Fruit fly (Drosophila melanogaster): Measurements from ENCODE around the gene Orc5.

Gene Orc5

dm6 chr2L:13842572-13842971, 12.9 kb downstream of the Orc5 start:
- TF ChIP-seq Mad (GFP tag; optimal IDR thresholded peaks at IDR 0.05) (no peak), CG31224 (GFP tag; IDR thresholded peaks at IDR 0.05) (no peak), CG17568 (GFP tag; optimal IDR thresholded peaks at IDR 0.05) (no peak), cwo (GFP tag; optimal IDR thresholded peaks at IDR 0.05) (peak; percentile 45), oc (tag; optimal IDR thresholded peaks at IDR 0.05) (no peak), CG4730 (GFP tag; IDR thresholded peaks at IDR 0.05) (no peak), CG8290 (GFP tag; optimal IDR thresholded peaks at IDR 0.05) (no peak), CG8290 (tag; optimal IDR thresholded peaks at IDR 0.05) (no peak), exex (tag; optimal IDR thresholded peaks at IDR 0.05) (peak; percentile 86), sug (tag; optimal IDR thresholded peaks at IDR 0.05) (peak; percentile 75), CG15073 (GFP tag; optimal IDR thresholded peaks at IDR 0.05) (no peak)

- no peak for TF ChIP-seq ase (GFP tag; IDR thresholded peaks at IDR 0.05)
- peak; percentile 10 for TF ChIP-seq unpg (GFP tag; optimal IDR thresholded peaks at IDR 0.05)
- peak; percentile 42 for TF ChIP-seq grau (tag; optimal IDR thresholded peaks at IDR 0.05)
- TF ChIP-seq gem (tag; optimal IDR thresholded peaks at IDR 0.05) = peak; percentile 54
- no peak for TF ChIP-seq Jarid2 (GFP tag; optimal IDR thresholded peaks at IDR 0.05)
- TF ChIP-seq CG18599 (GFP tag; optimal IDR thresholded peaks at IDR 0.05) = peak; percentile 37
- TF ChIP-seq PHDP (tag; optimal IDR thresholded peaks at IDR 0.05) = peak; percentile 7
- TF ChIP-seq CG43689 (GFP tag; IDR thresholded peaks at IDR 0.05) = no peak
- TF ChIP-seq CG3281 (GFP tag; optimal IDR thresholded peaks at IDR 0.05) = peak; percentile 31
- TF ChIP-seq Fer3 (tag; optimal IDR thresholded peaks at IDR 0.05) = peak; percentile 21
- TF ChIP-seq Hmr (GFP tag; optimal IDR thresholded peaks at IDR 0.05) = peak; percentile 20
- TF ChIP-seq CG10654 (GFP tag; optimal IDR thresholded peaks at IDR 0.05) = no peak
- TF ChIP-seq CG7839 (tag; optimal IDR thresholded peaks at IDR 0.05) = peak; percentile 23
- TF ChIP-seq Hr51 (GFP tag; optimal IDR thresholded peaks at IDR 0.05) = peak in 1 of 2 experiments; percentile 1
- peak; percentile 14 for TF ChIP-seq Meics (GFP tag; optimal IDR thresholded peaks at IDR 0.05)
- TF ChIP-seq lab (GFP tag; optimal IDR thresholded peaks at IDR 0.05) = peak; percentile 22
- TF ChIP-seq CG3838 (GFP tag; optimal IDR thresholded peaks at IDR 0.05) = no peak
- TF ChIP-seq MBD-R2 (GFP tag; IDR thresholded peaks at IDR 0.05) = no peak
- peak; percentile 96 for TF ChIP-seq exex (tag; optimal IDR thresholded peaks at IDR 0.05)
- TF ChIP-seq CG8089 (GFP tag; optimal IDR thresholded peaks at IDR 0.05) = no peak
- peak; percentile 25 for TF ChIP-seq CG2120 (GFP tag; optimal IDR thresholded peaks at IDR 0.05)
- peak; percentile 24 for TF ChIP-seq CG12391 (tag; optimal IDR thresholded peaks at IDR 0.05)
- no peak for TF ChIP-seq Oaz (GFP tag; IDR thresholded peaks at IDR 0.05)
- TF ChIP-seq cwo (GFP tag; optimal IDR thresholded peaks at IDR 0.05) = peak; percentile 3
- peak; percentile 51 for TF ChIP-seq CG2678 (tag; optimal IDR thresholded peaks at IDR 0.05)
These were observed 14.2 kb downstream of the Orc5 start, which contains the start of gene CG33306 for dm6 chr2L:13843692-13844284. Gene CG33306, minus strand, starts transcription at chr2L:13843742.

dm6 chr2L:13845178-13845577, 15.5 kb downstream of the Orc5 start, which contains the start of gene CG8997:
Gene CG8997, minus strand, starts transcription at chr2L:13845325.
- TF ChIP-seq lab (GFP tag; optimal IDR thresholded peaks at IDR 0.05) (no peak), grn (GFP tag; optimal IDR thresholded peaks at IDR 0.05) (peak; percentile 25), ase (GFP tag; IDR thresholded peaks at IDR 0.05) (0 out of 3 replicates have a peak, but pooled peaks have one; percentile 19), dmrt11E (tag; optimal IDR thresholded peaks at IDR 0.05) (no peak), lbe (GFP tag; optimal IDR thresholded peaks at IDR 0.05) (peak; percentile 5), sug (tag; optimal IDR thresholded peaks at IDR 0.05) (peak; percentile 92), Med (GFP tag) (peak; percentile 37), Deaf1 (tag; optimal IDR thresholded peaks at IDR 0.05) (peak; percentile 58), Hr3 (GFP tag; optimal IDR thresholded peaks at IDR 0.05) (no peak), pan (optimal IDR thresholded peaks at IDR 0.05) (no peak), pan (GFP tag; optimal IDR thresholded peaks at IDR 0.05 in 1 of 2, IDR thresholded peaks at IDR 0.05 in 1 of 2) (peak in 1 of 2 experiments; percentile 24), cwo (GFP tag; optimal IDR thresholded peaks at IDR 0.05) (peak; percentile 51), exex (tag; optimal IDR thresholded peaks at IDR 0.05) (peak; percentile 87), mirr (GFP tag; optimal IDR thresholded peaks at IDR 0.05) (peak; percentile 7), CG32532 (GFP tag; IDR thresholded peaks at IDR 0.05) (peak; percentile 30; the same call in 1 of the 2 replicates), corto (GFP tag; optimal IDR thresholded peaks at IDR 0.05) (peak; percentile 2), sim (GFP tag; IDR thresholded peaks at IDR 0.05) (no peak)

All from whole organism, embryonic.